Worm (Caenorhabditis elegans): Measurements from ENCODE around the gene mrpl-41.
"Not testable (repeated sequence)": the region's sequence is repeated elsewhere in the genome, so short reads cannot be mapped to it uniquely, and the experiment has no call there.

mrpl-41 gene

ce11 chrII:296911-297440 is 8.2 kb downstream of the mrpl-41 start, which contains the start of the genes clec-117 and B0432.1:
Gene clec-117 (minus strand): TSS chrII:297011.
Gene B0432.1 (plus strand): TSS chrII:297390.
- TF ChIP-seq hmbx-1 (tag; optimal IDR thresholded peaks at IDR 0.05) (no peak), tra-4 (tag; optimal IDR thresholded peaks at IDR 0.05) (no peak), pes-1 (GFP tag; IDR thresholded peaks at IDR 0.05) (no peak), ceh-36 (tag; optimal IDR thresholded peaks at IDR 0.05) (no peak), tbx-11 (GFP tag; IDR thresholded peaks at IDR 0.05) (no peak), B0310.2 (tag; optimal IDR thresholded peaks at IDR 0.05) (no peak), ama-1 (optimal IDR thresholded peaks at IDR 0.05) (no peak), hnd-1 (tag; optimal IDR thresholded peaks at IDR 0.05) (no peak), flt-1 (GFP tag; IDR thresholded peaks at IDR 0.05) (no peak), tbx-37 (GFP tag; conservative IDR thresholded peaks at IDR 0.05) (no peak), aly-1 (tag; optimal IDR thresholded peaks at IDR 0.05) (no peak), ets-7 (tag; optimal IDR thresholded peaks at IDR 0.05) (no peak), scrt-1 (GFP tag; IDR thresholded peaks at IDR 0.05) (no peak), hmg-4 (GFP tag; optimal IDR thresholded peaks at IDR 0.05) (no peak), ceh-13 (GFP tag; optimal IDR thresholded peaks at IDR 0.05) (no peak), F13C5.2 (tag; optimal IDR thresholded peaks at IDR 0.05) (no peak), sea-1 (GFP tag; conservative IDR thresholded peaks at IDR 0.05) (no peak)

DNA sequence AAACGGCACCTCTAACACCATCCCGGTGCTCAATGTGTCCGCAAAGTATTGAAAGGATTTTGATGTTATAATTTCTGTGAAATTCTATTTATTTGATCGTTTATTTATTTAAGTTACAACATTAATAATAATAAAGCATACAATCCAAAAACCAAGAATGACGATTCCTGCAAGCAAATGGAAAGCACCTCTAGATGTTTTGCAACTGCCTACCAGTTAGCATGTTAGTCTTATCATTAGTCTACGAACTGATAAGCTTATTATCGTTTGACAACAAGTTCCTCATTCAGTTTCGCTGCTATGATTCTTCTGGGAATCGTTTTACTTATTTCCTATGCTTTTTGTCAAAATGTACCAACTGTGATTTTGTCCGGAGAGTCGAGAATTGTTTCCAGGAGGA is 10.9 kb downstream of the mrpl-41 start, which contains the start of gene K01A2.6:
TSS of gene K01A2.6 (plus strand) at position 301 of the 400 bp plus-strand sequence.
- TF ChIP-seq F13C5.2 (tag; optimal IDR thresholded peaks at IDR 0.05), result no peak
- no peak for TF ChIP-seq tbx-37 (GFP tag; conservative IDR thresholded peaks at IDR 0.05)
- TF ChIP-seq ets-7 (tag; optimal IDR thresholded peaks at IDR 0.05), result no peak
- no peak for TF ChIP-seq pes-1 (GFP tag; IDR thresholded peaks at IDR 0.05)
- no peak for TF ChIP-seq B0310.2 (tag; optimal IDR thresholded peaks at IDR 0.05)
- no peak for TF ChIP-seq aly-1 (tag; optimal IDR thresholded peaks at IDR 0.05)
- TF ChIP-seq hmbx-1 (tag; optimal IDR thresholded peaks at IDR 0.05), result no peak
- TF ChIP-seq ceh-36 (tag; optimal IDR thresholded peaks at IDR 0.05), result no peak
- TF ChIP-seq sea-1 (GFP tag; conservative IDR thresholded peaks at IDR 0.05), result no peak

DNA sequence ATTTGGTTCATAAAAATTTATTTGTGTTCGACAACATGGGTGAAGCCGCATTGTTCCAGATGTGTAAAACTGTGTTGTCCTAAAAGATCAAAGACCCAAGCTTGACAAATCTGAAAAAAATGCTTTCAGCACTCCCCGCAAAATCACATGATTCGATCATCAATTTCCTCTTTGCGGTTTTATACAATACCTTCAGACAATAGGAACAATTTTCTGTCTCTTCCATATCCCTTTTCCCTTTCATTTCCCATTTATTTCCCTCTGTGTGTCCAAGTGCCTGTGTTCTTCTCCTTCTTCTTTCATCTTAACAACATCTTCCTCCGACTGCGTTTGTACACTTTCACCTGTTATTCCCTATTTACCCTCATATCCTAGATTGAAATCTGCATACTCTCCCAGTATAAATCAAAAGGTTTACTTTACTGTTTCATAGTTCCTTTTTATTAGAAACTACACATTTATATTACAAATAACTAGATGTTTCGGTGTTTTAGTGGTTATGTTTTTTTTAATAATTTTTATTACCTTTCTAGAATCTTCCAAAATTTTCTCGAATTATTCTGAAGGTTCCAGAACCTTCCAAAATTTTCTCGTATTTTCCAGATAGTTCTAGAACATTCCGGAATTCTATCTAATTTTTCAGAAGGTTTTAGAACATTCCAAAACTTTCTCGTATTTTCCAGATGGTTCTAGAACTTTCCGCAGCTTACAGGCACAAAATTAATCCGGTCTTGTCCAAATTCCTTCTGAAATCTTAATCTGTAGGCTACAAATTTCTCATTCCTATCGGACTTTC is 12.4 kb downstream of the mrpl-41 start, which contains the start of gene K01A2.5:
TSS of gene K01A2.5 (plus strand) at position 297 of the 796 bp plus-strand sequence.
- TF ChIP-seq aly-1 (tag; optimal IDR thresholded peaks at IDR 0.05), result no peak

- TF ChIP-seq F13C5.2 (tag; optimal IDR thresholded peaks at IDR 0.05) (no peak), ets-7 (tag; optimal IDR thresholded peaks at IDR 0.05) (no peak), tbx-37 (GFP tag; conservative IDR thresholded peaks at IDR 0.05) (no peak), sea-1 (GFP tag; conservative IDR thresholded peaks at IDR 0.05) (no peak), tra-4 (tag; optimal IDR thresholded peaks at IDR 0.05) (no peak)
Measured at ce11 chrII:303927-304711, 15.4 kb downstream of the mrpl-41 start.

DNA sequence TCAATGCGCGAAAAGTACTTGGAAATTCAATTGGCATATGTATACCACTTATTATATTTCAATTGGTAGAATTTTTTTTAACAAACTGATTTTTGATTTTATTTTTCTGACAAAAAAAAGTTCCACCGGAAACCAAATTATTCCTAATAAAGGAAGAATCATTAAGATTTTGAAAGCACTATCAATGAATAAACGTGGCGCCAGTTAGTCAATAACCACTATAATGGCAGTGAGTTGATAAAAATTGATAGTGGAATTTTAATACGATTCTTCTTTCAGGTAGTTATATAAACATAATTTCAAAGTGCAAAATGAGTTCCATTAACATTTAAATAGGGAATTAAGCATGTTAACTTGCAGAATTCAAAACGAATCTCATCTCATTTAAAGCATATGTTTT is 16.9 kb downstream of the mrpl-41 start, which contains the start of gene col-69:
TSS of gene col-69 (minus strand) at position 101 of the 400 bp plus-strand sequence.
- TF ChIP-seq ceh-36 (tag; optimal IDR thresholded peaks at IDR 0.05) (no peak), pes-1 (GFP tag; IDR thresholded peaks at IDR 0.05) (no peak), B0310.2 (tag; optimal IDR thresholded peaks at IDR 0.05) (no peak), F13C5.2 (tag; optimal IDR thresholded peaks at IDR 0.05) (no peak), ceh-13 (GFP tag; optimal IDR thresholded peaks at IDR 0.05) (no peak)

DNA sequence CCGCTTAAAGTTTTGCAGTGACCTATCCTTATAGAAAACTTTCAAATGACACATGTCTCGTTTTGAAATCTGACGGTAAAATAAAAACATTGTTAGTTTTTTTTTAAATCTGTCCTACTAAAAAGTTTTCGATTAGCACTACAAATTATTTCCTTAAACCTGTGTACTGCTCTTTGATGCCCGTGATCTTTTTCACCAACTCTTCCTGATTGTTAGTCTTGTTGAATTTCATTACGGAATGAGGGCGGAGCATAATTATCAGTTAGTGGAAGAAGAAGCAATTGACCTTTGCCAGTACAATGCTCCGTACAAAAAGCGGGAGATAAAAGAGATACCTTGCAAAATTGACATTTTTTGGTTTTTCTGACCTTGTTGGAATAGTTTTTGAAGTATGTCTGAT is 18.4 kb downstream of the mrpl-41 start, which contains the start of gene K01A2.4:
TSS of gene K01A2.4 (plus strand) at position 301 of the 400 bp plus-strand sequence.
- TF ChIP-seq ets-7 (tag; optimal IDR thresholded peaks at IDR 0.05) (no peak), B0310.2 (tag; optimal IDR thresholded peaks at IDR 0.05) (no peak), tbx-11 (GFP tag; IDR thresholded peaks at IDR 0.05) (no peak), aly-1 (tag; optimal IDR thresholded peaks at IDR 0.05) (no peak), ceh-36 (tag; optimal IDR thresholded peaks at IDR 0.05) (no peak), pes-1 (GFP tag; IDR thresholded peaks at IDR 0.05) (no peak), tra-4 (tag; optimal IDR thresholded peaks at IDR 0.05) (no peak)

DNA sequence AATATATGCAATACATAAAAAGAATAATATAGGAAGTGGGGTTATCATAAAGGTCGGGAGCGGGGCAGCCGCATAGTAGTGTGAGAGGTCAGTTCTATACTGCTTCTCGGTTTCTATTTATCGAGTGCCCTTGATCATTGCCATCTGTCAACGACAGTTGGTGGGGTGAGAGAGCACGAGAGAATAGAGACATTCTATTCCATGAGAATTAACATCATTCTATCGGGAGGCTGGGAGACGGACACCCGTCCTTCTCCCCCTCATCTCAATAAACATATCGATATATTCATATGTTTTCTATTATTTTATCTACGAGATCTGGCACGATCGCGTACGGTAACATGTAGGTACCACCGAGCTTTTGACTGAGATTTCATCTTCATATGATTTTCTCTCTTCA is 23.4 kb downstream of the mrpl-41 start, which contains the start of gene mps-2:
TSS of gene mps-2 (minus strand) at position 101 of the 400 bp plus-strand sequence.
- TF ChIP-seq sea-1 (GFP tag; conservative IDR thresholded peaks at IDR 0.05); hmg-4 (GFP tag; optimal IDR thresholded peaks at IDR 0.05); scrt-1 (GFP tag; IDR thresholded peaks at IDR 0.05): not testable (repeated sequence)

DNA sequence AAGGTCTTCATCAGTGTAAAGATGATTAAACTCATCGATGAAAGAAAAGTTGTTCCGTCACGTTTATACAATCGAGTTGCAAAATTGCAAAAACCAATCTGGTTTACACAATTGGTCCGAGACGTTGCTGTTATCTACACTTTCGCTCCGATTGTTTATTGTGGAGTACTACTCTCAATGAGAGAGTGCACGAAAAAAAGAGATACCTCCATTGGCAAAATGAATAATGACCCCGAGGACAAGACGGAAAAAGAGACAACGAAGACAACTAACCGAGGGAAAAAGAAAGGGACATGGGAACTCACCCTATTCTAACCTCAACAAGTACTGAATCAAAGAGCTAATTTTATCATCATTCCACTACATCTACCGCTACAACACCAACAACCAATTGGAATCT is 24.8 kb downstream of the mrpl-41 start:
- no peak for TF ChIP-seq hnd-1 (tag; optimal IDR thresholded peaks at IDR 0.05)
- no peak for TF ChIP-seq tra-4 (tag; optimal IDR thresholded peaks at IDR 0.05)
- TF ChIP-seq pes-1 (GFP tag; IDR thresholded peaks at IDR 0.05), result no peak
- TF ChIP-seq ceh-36 (tag; optimal IDR thresholded peaks at IDR 0.05), result no peak
- no peak for TF ChIP-seq hmg-4 (GFP tag; optimal IDR thresholded peaks at IDR 0.05)
- no peak for TF ChIP-seq B0310.2 (tag; optimal IDR thresholded peaks at IDR 0.05)
- TF ChIP-seq flt-1 (GFP tag; IDR thresholded peaks at IDR 0.05), result no peak
- no peak for TF ChIP-seq ceh-13 (GFP tag; optimal IDR thresholded peaks at IDR 0.05)
- no peak for TF ChIP-seq tbx-37 (GFP tag; conservative IDR thresholded peaks at IDR 0.05)
